Worm (Caenorhabditis elegans) whole organism, L1 larva: ENCODE measurements around the gene egg-3.
"Not testable (repeated sequence)": the region's sequence is repeated elsewhere in the genome, so short reads cannot be mapped to it uniquely, and the experiment has no call there.

ENCODE experiments used
- C34B4.2 ChIP-seq: sonication (generic microtip); optimal IDR thresholded peaks from 2 replicates; lab custom pipeline; 2017; ENCODE audit warnings: mild to moderate bottlenecking, missing genetic modification characterization, missing compliant biosample characterization
- F16B12.6 ChIP-seq: fragments of 150-350 bp; optimal IDR thresholded peaks from 2 replicates; lab custom pipeline; 2014; ENCODE audit warnings: missing biosample characterization, missing genetic modification characterization
- Y116A8C.19 ChIP-seq: sonication (generic microtip); optimal IDR thresholded peaks from 2 replicates; lab custom pipeline; 2016; ENCODE audit warnings: missing compliant biosample characterization, missing genetic modification characterization, borderline replicate concordance
- aha-1 ChIP-seq: fragments of 150-350 bp; optimal IDR thresholded peaks from 2 replicates; lab custom pipeline; 2014; ENCODE audit warnings: missing biosample characterization, missing genetic modification characterization
- alr-1 ChIP-seq: fragments of 200-800 bp; sonication (Bioruptor generic); optimal IDR thresholded peaks from 2 replicates; lab custom pipeline; 2018; ENCODE audit warnings: borderline replicate concordance, mild to moderate bottlenecking, missing genetic modification characterization, missing compliant biosample characterization
- ama-1 ChIP-seq: fragments of 150-350 bp; optimal IDR thresholded peaks from 2 replicates; lab custom pipeline; 2014
- blmp-1 ChIP-seq: fragments of 150-350 bp; optimal IDR thresholded peaks from 2 replicates; lab custom pipeline; 2014; ENCODE audit warnings: missing biosample characterization, missing genetic modification characterization
- ceh-63 ChIP-seq: fragments of 200-800 bp; sonication (Bioruptor generic); optimal IDR thresholded peaks from 2 replicates; lab custom pipeline; 2018; ENCODE audit warnings: mild to moderate bottlenecking, missing genetic modification characterization, missing compliant biosample characterization
- ceh-8 ChIP-seq: fragments of 200-800 bp; sonication (Bioruptor generic); optimal IDR thresholded peaks from 2 replicates; lab custom pipeline; 2018; ENCODE audit warnings: mild to moderate bottlenecking, missing genetic modification characterization, moderate library complexity, missing compliant biosample characterization
- ceh-82 ChIP-seq, 3 experiments: fragments of 150-350 bp in 1 of 3; sonication (generic microtip) in 2 of 3; optimal IDR thresholded peaks; 2 replicates each; lab custom pipeline; 2014 to 2017; ENCODE audit warnings: missing biosample characterization in 3 of 3, missing genetic modification characterization in 3 of 3
- efl-1 ChIP-seq, 4 experiments: fragments of 150-350 bp; optimal IDR thresholded peaks in 3 of 4; peaks in 1 of 4; 1 replicate in 1 of 4; 2 replicates in 3 of 4; lab custom pipeline; 2014; ENCODE audit warnings: missing biosample characterization in 2 of 4, missing genetic modification characterization in 2 of 4, missing genetic modification reagents in 2 of 4
- egl-13 ChIP-seq: sonication (generic microtip); optimal IDR thresholded peaks from 2 replicates; lab custom pipeline; 2016; ENCODE audit warnings: missing genotype, missing genetic modification reagents, missing genetic modification characterization, missing compliant biosample characterization
- elt-3 ChIP-seq, 6 experiments: fragments of 150-350 bp in 1 of 6; sonication (generic microtip); optimal IDR thresholded peaks; 2 replicates each; lab custom pipeline; 2017 to 2018; ENCODE audit warnings: missing biosample characterization in 6 of 6, missing genetic modification characterization in 6 of 6, inconsistent platforms in 1 of 6
- fkh-10 ChIP-seq: sonication (generic microtip); optimal IDR thresholded peaks from 2 replicates; lab custom pipeline; 2017; ENCODE audit warnings: missing biosample characterization, missing genetic modification reagents, missing genetic modification characterization
- fkh-4 ChIP-seq: sonication (generic microtip); optimal IDR thresholded peaks from 2 replicates; lab custom pipeline; 2016; ENCODE audit warnings: missing compliant biosample characterization, missing genetic modification characterization, borderline replicate concordance
- fkh-8 ChIP-seq: sonication (generic microtip); optimal IDR thresholded peaks from 2 replicates; lab custom pipeline; 2016; ENCODE audit warnings: mild to moderate bottlenecking, missing genetic modification characterization, missing compliant biosample characterization
- hlh-4 ChIP-seq: sonication (generic microtip); optimal IDR thresholded peaks from 2 replicates; lab custom pipeline; 2016; ENCODE audit warnings: mild to moderate bottlenecking, missing genetic modification characterization, missing compliant biosample characterization
- irx-1 ChIP-seq: sonication (generic microtip); optimal IDR thresholded peaks from 2 replicates; lab custom pipeline; 2016; ENCODE audit warnings: missing genetic modification characterization, missing compliant biosample characterization
- lin-14 ChIP-seq: fragments of 200-800 bp; sonication (Bioruptor generic); optimal IDR thresholded peaks from 2 replicates; lab custom pipeline; 2018; ENCODE audit warnings: mild to moderate bottlenecking, missing genetic modification characterization, moderate library complexity, missing compliant biosample characterization
- lin-39 ChIP-seq: fragments of 150-350 bp; optimal IDR thresholded peaks from 2 replicates; lab custom pipeline; 2014; ENCODE audit warnings: missing biosample characterization, missing genetic modification reagents, missing genetic modification characterization
- lir-3 ChIP-seq: sonication (generic microtip); optimal IDR thresholded peaks from 2 replicates; lab custom pipeline; 2016; ENCODE audit warnings: mild to moderate bottlenecking, missing genetic modification characterization, moderate library complexity, missing compliant biosample characterization; ENCODE audit not compliant: poor library complexity
- mep-1 ChIP-seq: fragments of 150-350 bp; optimal IDR thresholded peaks from 2 replicates; lab custom pipeline; 2014; ENCODE audit warnings: missing biosample characterization, missing genetic modification characterization
- nhr-11 ChIP-seq: fragments of 150-350 bp; optimal IDR thresholded peaks from 2 replicates; lab custom pipeline; 2014; ENCODE audit warnings: missing biosample characterization, missing genetic modification characterization
- nhr-12 ChIP-seq: sonication (generic microtip); optimal IDR thresholded peaks from 2 replicates; lab custom pipeline; 2017; ENCODE audit warnings: missing biosample characterization, missing genetic modification characterization
- nhr-19 ChIP-seq: fragments of 200-800 bp; sonication (Bioruptor generic); conservative IDR thresholded peaks from 2 replicates; pipeline ENCODE4 v1.3.6; 2022; ENCODE audit warnings: missing genetic modification characterization, missing compliant biosample characterization
- nhr-237 ChIP-seq: fragments of 150-350 bp; optimal IDR thresholded peaks from 2 replicates; lab custom pipeline; 2014; ENCODE audit warnings: missing biosample characterization, missing genetic modification characterization
- nhr-71 ChIP-seq: sonication (generic microtip); optimal IDR thresholded peaks from 2 replicates; lab custom pipeline; 2016; ENCODE audit warnings: mild to moderate bottlenecking, missing genetic modification characterization, moderate library complexity, missing compliant biosample characterization
- nhr-76 ChIP-seq: sonication (generic microtip); optimal IDR thresholded peaks from 2 replicates; lab custom pipeline; 2017; ENCODE audit warnings: missing biosample characterization, missing genetic modification characterization
- nhr-85 ChIP-seq: sonication (generic microtip); peaks from one replicate; lab custom pipeline; 2016; ENCODE audit warnings: missing genetic modification characterization, inconsistent platforms, missing compliant biosample characterization
- nhr-90 ChIP-seq: sonication (generic microtip); optimal IDR thresholded peaks from 2 replicates; lab custom pipeline; 2016; ENCODE audit warnings: mild to moderate bottlenecking, missing genetic modification characterization, missing compliant biosample characterization; ENCODE audit not compliant: poor library complexity
- pqm-1 ChIP-seq: sonication (generic microtip); optimal IDR thresholded peaks from 3 replicates; lab custom pipeline; 2017; ENCODE audit warnings: missing biosample characterization, missing genetic modification characterization
- sup-37 ChIP-seq: fragments of 200-800 bp; sonication (Bioruptor generic); optimal IDR thresholded peaks from 2 replicates; lab custom pipeline; 2018; ENCODE audit warnings: mild to moderate bottlenecking, missing genetic modification characterization, missing compliant biosample characterization
- tbx-2 ChIP-seq: sonication (generic microtip); optimal IDR thresholded peaks from 2 replicates; lab custom pipeline; 2016; ENCODE audit warnings: missing genetic modification characterization, missing compliant biosample characterization
- unc-30 ChIP-seq: sonication (generic microtip); optimal IDR thresholded peaks from 2 replicates; lab custom pipeline; 2017; ENCODE audit warnings: missing biosample characterization, missing genetic modification characterization
- unc-62 ChIP-seq: fragments of 150-350 bp; optimal IDR thresholded peaks from 2 replicates; lab custom pipeline; 2014; ENCODE audit warnings: missing biosample characterization, missing genetic modification reagents, missing genetic modification characterization
- unc-86 ChIP-seq: sonication (generic microtip); optimal IDR thresholded peaks from 2 replicates; lab custom pipeline; 2016; ENCODE audit warnings: missing genetic modification characterization, missing compliant biosample characterization
- unc-98 ChIP-seq: fragments of 200-800 bp; sonication (Bioruptor generic); IDR thresholded peaks from 2 replicates; pipeline ENCODE4 v1.3.6; 2022; ENCODE audit warnings: missing genetic modification characterization, missing compliant biosample characterization
- xbp-1 ChIP-seq: sonication (generic microtip); optimal IDR thresholded peaks from 2 replicates; lab custom pipeline; 2016; ENCODE audit warnings: missing genetic modification characterization, missing compliant biosample characterization
- ztf-4 ChIP-seq: fragments of 150-350 bp; optimal IDR thresholded peaks from 2 replicates; lab custom pipeline; 2014; ENCODE audit warnings: missing biosample characterization, missing genetic modification characterization

egg-3 gene

ce11 chrII:10923948-10924347 lies 39.7 kb upstream of the egg-3 start, which contains the start of gene Y19D2B.2:
Gene Y19D2B.2 (plus strand): TSS chrII:10924248.
- TF ChIP-seq ceh-8 (GFP tag; lab: Kevin White, UChicago) (no peak), unc-86 (tag; lab: Kevin White, UChicago) (no peak), alr-1 (tag; lab: Kevin White, UChicago) (no peak), nhr-237 (tag; lab: Kevin White, UChicago) (no peak), lir-3 (tag; lab: Kevin White, UChicago) (no peak), xbp-1 (tag; lab: Kevin White, UChicago) (no peak), fkh-4 (tag; lab: Kevin White, UChicago) (no peak), Y116A8C.19 (tag; lab: Kevin White, UChicago) (no peak), aha-1 (tag; lab: Kevin White, UChicago) (no peak), unc-30 (tag; lab: Kevin White, UChicago) (no peak), unc-62 (no peak), egl-13 (no peak), F16B12.6 (tag; lab: Kevin White, UChicago) (no peak), efl-1 (optimal IDR thresholded peaks at IDR 0.05; lab: Kevin White, UChicago) (no peak), efl-1 (GFP tag; optimal IDR thresholded peaks at IDR 0.05 in 1 of 2; lab: Kevin White, UChicago) (no peak)

- TF ChIP-seq hlh-4, ztf-4, nhr-71 (tag; lab: Kevin White, UChicago): not testable (repeated sequence)
- TF ChIP-seq, all 84 proteins: peak for 0; not testable (repeated sequence) for 84
Observed at ce11 chrII:10922874-10923273, 38.6 kb upstream of the egg-3 start, which contains the start of gene Y19D2B.1. Gene Y19D2B.1 (minus strand): TSS chrII:10922974.

- no peak for TF ChIP-seq lin-39 (tag; lab: Kevin White, UChicago)
- TF ChIP-seq efl-1 (optimal IDR thresholded peaks at IDR 0.05; lab: Kevin White, UChicago) = no peak
- TF ChIP-seq efl-1 (GFP tag; optimal IDR thresholded peaks at IDR 0.05 in 1 of 2; lab: Kevin White, UChicago) = peak in 1 of 2 experiments; percentile 61
- TF ChIP-seq sup-37 = no peak
- no peak for TF ChIP-seq nhr-85
- TF ChIP-seq mep-1 (tag; lab: Kevin White, UChicago) = no peak
- TF ChIP-seq nhr-90 (tag; lab: Kevin White, UChicago) = no peak
- peak; percentile 35 for TF ChIP-seq blmp-1 (tag; lab: Kevin White, UChicago)
- peak; percentile 32 for TF ChIP-seq lin-14 (GFP tag; lab: Kevin White, UChicago)
Observed at ce11 chrII:10918293-10918756, 34.1 kb upstream of the egg-3 start, which contains the start of gene tba-4. Gene tba-4 (plus strand): TSS chrII:10918706.

- TF ChIP-seq ceh-63 (GFP tag; lab: Kevin White, UChicago) (no peak), ama-1 (lab: Kevin White, UChicago) (no peak), nhr-11 (tag; lab: Kevin White, UChicago) (no peak), fkh-8 (tag; lab: Kevin White, UChicago) (no peak), unc-98 (GFP tag; lab: Robert Waterston, UW) (no peak), blmp-1 (tag; lab: Kevin White, UChicago) (no peak), nhr-12 (no peak), efl-1 (optimal IDR thresholded peaks at IDR 0.05; lab: Kevin White, UChicago) (no peak), efl-1 (GFP tag; optimal IDR thresholded peaks at IDR 0.05 in 1 of 2; lab: Kevin White, UChicago) (no peak), lin-14 (GFP tag; lab: Kevin White, UChicago) (no peak), elt-3 (tag; optimal IDR thresholded peaks at IDR 0.05; lab: Kevin White, UChicago) (no peak), fkh-10 (GFP tag; lab: Kevin White, UChicago) (no peak)
Observed at ce11 chrII:10917174-10917573, 32.9 kb upstream of the egg-3 start, which contains the start of gene F44F4.10. Gene F44F4.10 (minus strand): TSS chrII:10917274.

- TF ChIP-seq nhr-85 = no peak
- no peak for TF ChIP-seq tbx-2 (tag; lab: Kevin White, UChicago)
- TF ChIP-seq nhr-19 (GFP tag; lab: Robert Waterston, UW) = no peak
- TF ChIP-seq pqm-1 (tag; lab: Kevin White, UChicago) = no peak
- TF ChIP-seq irx-1 = no peak
- no peak for TF ChIP-seq ceh-82 (tag; optimal IDR thresholded peaks at IDR 0.05; lab: Kevin White, UChicago)
- no peak for TF ChIP-seq C34B4.2
- TF ChIP-seq fkh-8 (tag; lab: Kevin White, UChicago) = no peak
- TF ChIP-seq nhr-76 (tag; lab: Kevin White, UChicago) = no peak
- TF ChIP-seq Y116A8C.19 (tag; lab: Kevin White, UChicago) = no peak
- TF ChIP-seq fkh-4 (tag; lab: Kevin White, UChicago) = no peak
Observed at ce11 chrII:10915732-10916131, 31.5 kb upstream of the egg-3 start, which contains the start of gene F44F4.9. Gene F44F4.9 (minus strand): TSS chrII:10915832.
